Worm (Caenorhabditis elegans) whole organism, L1 larva: ENCODE data around the gene T23B12.5.

Experiments used
- fkh-10 ChIP-seq: sonication (generic microtip); optimal IDR thresholded peaks from 2 replicates; lab custom pipeline; 2017; ENCODE audit warnings: missing biosample characterization, missing genetic modification reagents, missing genetic modification characterization
- lin-39 ChIP-seq: fragments of 150-350 bp; optimal IDR thresholded peaks from 2 replicates; lab custom pipeline; 2014; ENCODE audit warnings: missing biosample characterization, missing genetic modification reagents, missing genetic modification characterization
- nhr-77 ChIP-seq: fragments of 150-350 bp; optimal IDR thresholded peaks from 2 replicates; lab custom pipeline; 2014; ENCODE audit warnings: missing biosample characterization, missing genetic modification characterization
- snpc-4 ChIP-seq: fragments of 150-350 bp; optimal IDR thresholded peaks from 2 replicates; lab custom pipeline; 2014; ENCODE audit warnings: missing biosample characterization, missing genetic modification characterization
- unc-62 ChIP-seq: fragments of 150-350 bp; optimal IDR thresholded peaks from 2 replicates; lab custom pipeline; 2014; ENCODE audit warnings: missing biosample characterization, missing genetic modification reagents, missing genetic modification characterization

ce11 chrV:8402392-8402791 lies 45.4 kb downstream of the T23B12.5 start, which contains the start of gene F52E1.9:
- TF ChIP-seq nhr-77 (tag; lab: Kevin White, UChicago) (no peak), lin-39 (tag; lab: Kevin White, UChicago) (no peak), unc-62 (GFP tag; lab: Kevin White, UChicago) (no peak), snpc-4 (tag; lab: Kevin White, UChicago) (no peak), fkh-10 (GFP tag; lab: Kevin White, UChicago) (no peak)
